Fruit fly (Drosophila melanogaster): ENCODE results near the gene iPLA2-VIA.

- TF ChIP-seq corto (GFP tag; optimal IDR thresholded peaks at IDR 0.05): no peak
- TF ChIP-seq ara (GFP tag; IDR thresholded peaks at IDR 0.05): no peak
- no peak for TF ChIP-seq CG17568 (GFP tag; optimal IDR thresholded peaks at IDR 0.05)
Observed at dm6 chr3L:9864275-9865052, at the start of gene iPLA2-VIA, which contains the start of gene Ciz1.

Measured in whole organism, embryonic.